Worm (Caenorhabditis elegans): ENCODE results near the gene F28A12.3.
A peak's percentile ranks its signal among the peaks of the same experiment; 100 is the strongest.

ce11 chrV:8631277-8631765 lies 9.8 kb downstream of the F28A12.3 start, which contains the start of gene atg-18:
- TF ChIP-seq R02D3.7 (tag; optimal IDR thresholded peaks at IDR 0.05): no peak
- no peak for TF ChIP-seq jun-1 (tag; optimal IDR thresholded peaks at IDR 0.05)
- TF ChIP-seq daf-12 (tag; optimal IDR thresholded peaks at IDR 0.05): no peak
- TF ChIP-seq eor-1 (tag; optimal IDR thresholded peaks at IDR 0.05): no peak
- no peak for TF ChIP-seq egl-27 (tag; optimal IDR thresholded peaks at IDR 0.05)
- TF ChIP-seq ceh-82 (tag; optimal IDR thresholded peaks at IDR 0.05): no peak
- peak; percentile 63 for TF ChIP-seq elt-2 (tag; optimal IDR thresholded peaks at IDR 0.05)
- TF ChIP-seq zag-1 (tag; optimal IDR thresholded peaks at IDR 0.05): no peak
- no peak for TF ChIP-seq nhr-77 (tag; optimal IDR thresholded peaks at IDR 0.05)

Measured in whole organism, L3 larva.